Fruit fly (Drosophila melanogaster) whole organism, embryonic: Measurements from ENCODE around the gene CG7579.

Source experiments
- CG12299 ChIP-seq: fragments of 200-800 bp; sonication (Bioruptor generic); optimal IDR thresholded peaks from 2 replicates; lab custom pipeline; 2018; ENCODE audit warnings: missing biosample characterization, mild to moderate bottlenecking, missing genetic modification characterization
- CG2202 ChIP-seq: fragments of 200-800 bp; sonication (Bioruptor generic); optimal IDR thresholded peaks from 2 replicates; lab custom pipeline; 2018; ENCODE audit warnings: missing biosample characterization, mild to moderate bottlenecking, missing genetic modification characterization
- CG30020 ChIP-seq: fragments of 200-800 bp; optimal IDR thresholded peaks from 2 replicates; lab custom pipeline; 2019; ENCODE audit warnings: missing biosample characterization, mild to moderate bottlenecking, missing genetic modification characterization, moderate library complexity
- h ChIP-seq: fragments of >200 bp; optimal IDR thresholded peaks from 2 replicates; lab custom pipeline; 2017
- lola ChIP-seq, 3 experiments: fragments of >200 bp in 2 of 3; fragments of 200-800 bp in 1 of 3; sonication (Bioruptor generic) in 1 of 3; optimal IDR thresholded peaks; 2 replicates each; lab custom pipeline; 2017 to 2019; ENCODE audit warnings: missing biosample characterization in 3 of 3, missing genetic modification characterization in 3 of 3, mild to moderate bottlenecking in 1 of 3, moderate library complexity in 1 of 3

DNA sequence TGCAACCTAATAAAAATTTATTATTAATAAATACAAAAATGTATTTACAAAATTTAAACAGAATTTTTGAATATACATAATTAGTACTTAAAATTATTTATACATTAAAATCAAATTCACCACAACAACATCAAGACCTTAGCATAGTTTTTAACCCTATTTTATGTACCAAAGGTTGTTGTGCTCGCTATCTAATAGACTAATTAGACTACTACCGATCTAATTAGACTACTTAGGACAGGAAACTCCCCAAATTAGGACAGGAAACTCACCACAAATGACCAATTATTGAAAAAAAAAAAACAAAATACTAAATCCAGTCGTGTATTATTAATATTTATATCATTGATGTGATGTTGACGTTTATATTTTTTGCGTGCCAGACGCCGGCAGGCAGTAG, 46.3 kb downstream of the CG7579 start:
- TF ChIP-seq lola (GFP tag; optimal IDR thresholded peaks at IDR 0.05; lab: Kevin White, UChicago) (no peak), CG12299 (tag; lab: Kevin White, UChicago) (no peak), CG2202 (tag; lab: Kevin White, UChicago) (no peak), h (lab: Kevin White, UChicago) (no peak), CG30020 (tag; lab: Kevin White, UChicago) (no peak)
